Worm (Caenorhabditis elegans) whole organism, L4 larva: Measurements from ENCODE around the gene ZK512.11.

Source experiments
- R02D3.7 ChIP-seq: fragments of 150-350 bp; sonication (generic microtip); optimal IDR thresholded peaks from 3 replicates; lab custom pipeline; 2014; ENCODE audit warnings: missing biosample characterization, missing genetic modification characterization
- ama-1 ChIP-seq: fragments of 150-350 bp; optimal IDR thresholded peaks from 2 replicates; lab custom pipeline; 2014; ENCODE audit warnings: inconsistent platforms, mixed read lengths
- ces-1 ChIP-seq: fragments of 150-350 bp; sonication (generic microtip); optimal IDR thresholded peaks from 4 replicates; lab custom pipeline; 2014; ENCODE audit warnings: missing biosample characterization, missing genetic modification reagents, missing genetic modification characterization
- nhr-10 ChIP-seq: fragments of 150-350 bp; optimal IDR thresholded peaks from 2 replicates; lab custom pipeline; 2014; ENCODE audit warnings: missing biosample characterization, missing genetic modification characterization
- nhr-11 ChIP-seq: fragments of 150-350 bp; optimal IDR thresholded peaks from 2 replicates; lab custom pipeline; 2014; ENCODE audit warnings: missing biosample characterization, missing genetic modification characterization
- nhr-25 ChIP-seq: sonication (generic microtip); optimal IDR thresholded peaks from 2 replicates; lab custom pipeline; 2017; ENCODE audit warnings: missing genetic modification characterization, mild to moderate bottlenecking, missing compliant biosample characterization, antibody characterized with exemption, moderate library complexity, borderline replicate concordance; ENCODE audit not compliant: insufficient read depth
- nhr-77 ChIP-seq: fragments of 150-350 bp; optimal IDR thresholded peaks from 2 replicates; lab custom pipeline; 2014; ENCODE audit warnings: missing biosample characterization, missing genetic modification characterization
- php-3 ChIP-seq: fragments of 200-800 bp; sonication (Bioruptor generic); IDR thresholded peaks from 2 replicates; pipeline ENCODE4 v1.3.6; 2022; ENCODE audit warnings: missing genetic modification reagents, missing genetic modification characterization, missing compliant biosample characterization
- pqm-1 ChIP-seq: sonication (generic microtip); optimal IDR thresholded peaks from 2 replicates; lab custom pipeline; 2017; ENCODE audit warnings: missing biosample characterization, missing genetic modification characterization
- saeg-2 ChIP-seq: fragments of 200-800 bp; sonication (Bioruptor generic); IDR thresholded peaks from 2 replicates; pipeline ENCODE4 v1.3.6; 2022; ENCODE audit warnings: missing genetic modification reagents, missing genetic modification characterization, missing compliant biosample characterization
- skn-1 ChIP-seq: fragments of 150-350 bp; optimal IDR thresholded peaks from 2 replicates; lab custom pipeline; 2014; ENCODE audit warnings: missing biosample characterization, missing genetic modification characterization
- snpc-4 ChIP-seq: fragments of 150-350 bp; optimal IDR thresholded peaks from 2 replicates; lab custom pipeline; 2014; ENCODE audit warnings: missing biosample characterization, missing genetic modification characterization

- TF ChIP-seq ama-1 (lab: Kevin White, UChicago) (no peak), saeg-2 (GFP tag; lab: Robert Waterston, UW) (no peak), php-3 (GFP tag; lab: Robert Waterston, UW) (no peak), nhr-25 (no peak), R02D3.7 (no peak), pqm-1 (no peak), snpc-4 (tag; lab: Kevin White, UChicago) (no peak), nhr-11 (no peak), nhr-10 (tag; lab: Kevin White, UChicago) (no peak), nhr-77 (no peak), skn-1 (tag; lab: Kevin White, UChicago) (no peak), ces-1 (GFP tag; lab: Kevin White, UChicago) (no peak)
Measured at ce11 chrIII:9125789-9126304, 18.2 kb upstream of the ZK512.11 start, which contains the start of gene sec-16A.1.
